Fruit fly (Drosophila melanogaster) whole organism, prepupa: ENCODE results near the gene RpL13A.

Experiments
- CG10631 ChIP-seq: fragments of 200-800 bp; sonication (Bioruptor generic); optimal IDR thresholded peaks from 2 replicates; lab custom pipeline; 2016; ENCODE audit warnings: missing biosample characterization, missing genetic modification characterization
- CG11294 ChIP-seq: fragments of 200-800 bp; sonication (Bioruptor generic); IDR thresholded peaks from 2 replicates; pipeline ENCODE4 v1.3.6; 2022; ENCODE audit warnings: missing biosample characterization, missing genetic modification characterization
- CG11762 ChIP-seq: fragments of 200-800 bp; sonication (Bioruptor generic); optimal IDR thresholded peaks from 3 replicates; lab custom pipeline; 2016; ENCODE audit warnings: missing biosample characterization, missing genetic modification characterization; ENCODE audit not compliant: insufficient read depth
- CG11902 ChIP-seq: fragments of 200-800 bp; sonication (Bioruptor generic); optimal IDR thresholded peaks from 3 replicates; lab custom pipeline; 2016; ENCODE audit warnings: missing biosample characterization, missing genetic modification characterization
- CG15336 ChIP-seq: fragments of 200-800 bp; sonication (Bioruptor generic); IDR thresholded peaks from 2 replicates; pipeline ENCODE4 v1.3.6; 2022; ENCODE audit warnings: missing biosample characterization, missing genetic modification characterization
- CG16779 ChIP-seq: fragments of 200-800 bp; sonication (Bioruptor generic); optimal IDR thresholded peaks from 3 replicates; lab custom pipeline; 2017; ENCODE audit warnings: missing biosample characterization, mild to moderate bottlenecking, missing genetic modification characterization
- CG31627 ChIP-seq: fragments of 200-800 bp; sonication (Bioruptor generic); optimal IDR thresholded peaks from 3 replicates; lab custom pipeline; 2016; ENCODE audit warnings: missing biosample characterization, missing genetic modification characterization
- CG32006 ChIP-seq: fragments of 200-800 bp; sonication (Bioruptor generic); optimal IDR thresholded peaks from 3 replicates; lab custom pipeline; 2017; ENCODE audit warnings: missing biosample characterization, mild to moderate bottlenecking, missing genetic modification characterization
- CG34406 ChIP-seq: fragments of 200-800 bp; sonication (Bioruptor generic); optimal IDR thresholded peaks from 3 replicates; lab custom pipeline; 2016; ENCODE audit warnings: missing biosample characterization, missing genetic modification characterization
- CG4318 ChIP-seq: fragments of 200-800 bp; sonication (Bioruptor generic); optimal IDR thresholded peaks from 3 replicates; lab custom pipeline; 2017; ENCODE audit warnings: missing biosample characterization, mild to moderate bottlenecking, missing genetic modification characterization
- CG6163 ChIP-seq: fragments of 200-800 bp; sonication (Bioruptor generic); IDR thresholded peaks from 3 replicates; pipeline ENCODE4 v1.3.6; 2022; ENCODE audit warnings: missing biosample characterization, missing genetic modification characterization
- CG6276 ChIP-seq: fragments of 200-800 bp; sonication (Bioruptor generic); optimal IDR thresholded peaks from 2 replicates; lab custom pipeline; 2017; ENCODE audit warnings: missing biosample characterization, mild to moderate bottlenecking, missing genetic modification characterization
- CG6792 ChIP-seq: fragments of 200-800 bp; sonication (Bioruptor generic); optimal IDR thresholded peaks from 3 replicates; lab custom pipeline; 2016; ENCODE audit warnings: missing biosample characterization, missing genetic modification characterization
- CG6808 ChIP-seq: fragments of 200-800 bp; sonication (Bioruptor generic); optimal IDR thresholded peaks from 3 replicates; lab custom pipeline; 2017; ENCODE audit warnings: missing biosample characterization, missing genetic modification characterization, mild to moderate bottlenecking, moderate library complexity, missing genetic modification reagents
- CG6854 ChIP-seq: fragments of 200-800 bp; sonication (Bioruptor generic); optimal IDR thresholded peaks from 2 replicates; lab custom pipeline; 2017; ENCODE audit warnings: missing biosample characterization, mild to moderate bottlenecking, missing genetic modification characterization
- CG7368 ChIP-seq: fragments of 200-800 bp; sonication (Bioruptor generic); optimal IDR thresholded peaks from 3 replicates; lab custom pipeline; 2016; ENCODE audit warnings: missing biosample characterization, missing genetic modification characterization
- CG8119 ChIP-seq: fragments of 200-800 bp; sonication (Bioruptor generic); IDR thresholded peaks from 3 replicates; pipeline ENCODE4 v1.3.6; 2022; ENCODE audit warnings: missing biosample characterization, missing genetic modification characterization
- CG8319 ChIP-seq: fragments of 200-800 bp; sonication (Bioruptor generic); optimal IDR thresholded peaks from 3 replicates; lab custom pipeline; 2016; ENCODE audit warnings: missing biosample characterization, missing genetic modification characterization
- CG8632 ChIP-seq: fragments of 200-800 bp; sonication (Bioruptor generic); optimal IDR thresholded peaks from 3 replicates; lab custom pipeline; 2016; ENCODE audit warnings: missing biosample characterization, missing genetic modification characterization
- CG9139 ChIP-seq: fragments of 200-800 bp; sonication (Bioruptor generic); optimal IDR thresholded peaks from 3 replicates; lab custom pipeline; 2017; ENCODE audit warnings: missing biosample characterization, mild to moderate bottlenecking, missing genetic modification characterization
- Eip75B ChIP-seq: fragments of 200-800 bp; sonication (Bioruptor generic); optimal IDR thresholded peaks from 3 replicates; lab custom pipeline; 2016; ENCODE audit warnings: missing biosample characterization, missing genetic modification characterization
- Eip78C ChIP-seq: fragments of 200-800 bp; sonication (Bioruptor generic); peaks from one replicate; lab custom pipeline; 2016; ENCODE audit warnings: missing biosample characterization, missing genetic modification characterization
- Eip93F ChIP-seq: fragments of 200-800 bp; sonication (Bioruptor generic); optimal IDR thresholded peaks from 2 replicates; lab custom pipeline; 2016; ENCODE audit warnings: missing biosample characterization, mild to moderate bottlenecking, missing genetic modification characterization
- Ets96B ChIP-seq: fragments of 200-800 bp; optimal IDR thresholded peaks from 2 replicates; lab custom pipeline; 2019; ENCODE audit warnings: missing biosample characterization, mild to moderate bottlenecking, missing genetic modification characterization, moderate library complexity
- Gug ChIP-seq: fragments of 200-800 bp; sonication (Bioruptor generic); IDR thresholded peaks from 2 replicates; pipeline ENCODE4 v1.3.6; 2022; ENCODE audit warnings: missing biosample characterization, missing genetic modification characterization
- Hr38 ChIP-seq: sonication (Bioruptor generic); optimal IDR thresholded peaks from 2 replicates; lab custom pipeline; 2016; ENCODE audit warnings: missing biosample characterization, missing genetic modification characterization
- Hr39 ChIP-seq: fragments of 200-800 bp; sonication (Bioruptor generic); optimal IDR thresholded peaks from 2 replicates; lab custom pipeline; 2016; ENCODE audit warnings: missing biosample characterization, missing genetic modification characterization
- Lpt ChIP-seq: fragments of 200-800 bp; sonication (Bioruptor generic); optimal IDR thresholded peaks from 3 replicates; lab custom pipeline; 2016; ENCODE audit warnings: missing biosample characterization, missing genetic modification characterization
- Met ChIP-seq: fragments of 200-800 bp; sonication (Bioruptor generic); optimal IDR thresholded peaks from 3 replicates; lab custom pipeline; 2016; ENCODE audit warnings: missing biosample characterization, missing genetic modification characterization
- OdsH ChIP-seq: fragments of 200-800 bp; sonication (Bioruptor generic); optimal IDR thresholded peaks from 3 replicates; lab custom pipeline; 2016; ENCODE audit warnings: missing biosample characterization, missing genetic modification characterization
- Smox ChIP-seq: fragments of 200-800 bp; sonication (Bioruptor generic); optimal IDR thresholded peaks from 3 replicates; lab custom pipeline; 2016; ENCODE audit warnings: missing biosample characterization, missing genetic modification characterization
- Sox102F ChIP-seq: fragments of 200-800 bp; sonication (Bioruptor generic); optimal IDR thresholded peaks from 2 replicates; lab custom pipeline; 2016; ENCODE audit warnings: missing biosample characterization, mild to moderate bottlenecking, missing genetic modification characterization
- Sox14 ChIP-seq: fragments of 200-800 bp; sonication (Bioruptor generic); optimal IDR thresholded peaks from 3 replicates; lab custom pipeline; 2016; ENCODE audit warnings: missing biosample characterization, missing genetic modification characterization
- acj6 ChIP-seq: fragments of 200-800 bp; sonication (Bioruptor generic); optimal IDR thresholded peaks from 3 replicates; lab custom pipeline; 2016; ENCODE audit warnings: missing biosample characterization, missing genetic modification characterization
- esn ChIP-seq: fragments of 200-800 bp; sonication (Bioruptor generic); optimal IDR thresholded peaks from 2 replicates; lab custom pipeline; 2016; ENCODE audit warnings: missing biosample characterization, mild to moderate bottlenecking, missing genetic modification characterization, moderate library complexity
- fd85E ChIP-seq: fragments of 200-800 bp; sonication (Bioruptor generic); optimal IDR thresholded peaks from 3 replicates; lab custom pipeline; 2016; ENCODE audit warnings: missing biosample characterization, missing genetic modification characterization
- fkh ChIP-seq: fragments of 200-800 bp; sonication (Bioruptor generic); optimal IDR thresholded peaks from 3 replicates; lab custom pipeline; 2017; ENCODE audit warnings: missing biosample characterization, mild to moderate bottlenecking, missing genetic modification characterization, moderate library complexity
- lz ChIP-seq: fragments of 200-800 bp; sonication (Bioruptor generic); optimal IDR thresholded peaks from 3 replicates; lab custom pipeline; 2016; ENCODE audit warnings: missing biosample characterization, missing genetic modification characterization
- net ChIP-seq: fragments of 200-800 bp; sonication (Bioruptor generic); optimal IDR thresholded peaks from 3 replicates; lab custom pipeline; 2016; ENCODE audit warnings: missing biosample characterization, missing genetic modification characterization
- pdm3 ChIP-seq: fragments of 200-800 bp; sonication (Bioruptor generic); optimal IDR thresholded peaks from 3 replicates; lab custom pipeline; 2016; ENCODE audit warnings: missing biosample characterization, missing genetic modification characterization
- salr ChIP-seq, 2 experiments: fragments of 200-800 bp; sonication (Bioruptor generic); optimal IDR thresholded peaks; 3 replicates each; lab custom pipeline; 2016 to 2018; ENCODE audit warnings: missing biosample characterization in 2 of 2, missing genetic modification characterization in 2 of 2, mild to moderate bottlenecking in 1 of 2
- spab ChIP-seq: fragments of 200-800 bp; sonication (Bioruptor generic); optimal IDR thresholded peaks from 2 replicates; lab custom pipeline; 2017; ENCODE audit warnings: missing biosample characterization, mild to moderate bottlenecking, missing genetic modification characterization, missing genetic modification reagents
- ss ChIP-seq, 2 experiments: fragments of 200-800 bp; sonication (Bioruptor generic); optimal IDR thresholded peaks; 2 replicates in 1 of 2; 3 replicates in 1 of 2; lab custom pipeline; 2017 to 2018; ENCODE audit warnings: mild to moderate bottlenecking in 2 of 2, missing biosample characterization in 2 of 2, missing genetic modification characterization in 2 of 2, moderate library complexity in 1 of 2
- svp ChIP-seq: fragments of 200-800 bp; sonication (Bioruptor generic); peaks from one replicate; lab custom pipeline; 2016; ENCODE audit warnings: missing biosample characterization, missing genetic modification characterization
- topi ChIP-seq: fragments of 200-800 bp; sonication (Bioruptor generic); optimal IDR thresholded peaks from 3 replicates; lab custom pipeline; 2016; ENCODE audit warnings: missing biosample characterization, missing genetic modification characterization
- vri ChIP-seq: fragments of 200-800 bp; sonication (Bioruptor generic); optimal IDR thresholded peaks from 3 replicates; lab custom pipeline; 2016; ENCODE audit warnings: missing biosample characterization, mild to moderate bottlenecking, missing genetic modification characterization

Gene RpL13A

dm6 chr3R:5611733-5612132 lies 12.5 kb upstream of the RpL13A start:
- no peak for TF ChIP-seq Hr39
- peak; percentile 6 for TF ChIP-seq topi (GFP tag; lab: Kevin White, UChicago)

dm6 chr3R:5612372-5613113 lies 11.7 kb upstream of the RpL13A start, which contains the start of gene Rga:
Gene Rga, minus strand, starts transcription at chr3R:5613112.
- peak; percentile 33 to 38 for TF ChIP-seq ss (GFP tag; optimal IDR thresholded peaks at IDR 0.05; lab: Kevin White, UChicago)
- peak; percentile 28 for TF ChIP-seq fd85E
- TF ChIP-seq vri, result peak; percentile 31
- no peak for TF ChIP-seq lz (GFP tag; lab: Kevin White, UChicago)
- no peak for TF ChIP-seq acj6 (GFP tag; lab: Kevin White, UChicago)
- TF ChIP-seq Sox14 (GFP tag; lab: Kevin White, UChicago), result peak; percentile 67
- peak; percentile 22 for TF ChIP-seq CG6854
- TF ChIP-seq Eip78C (GFP tag; lab: Kevin White, UChicago), result peak; percentile 48
- TF ChIP-seq svp, result peak; percentile 86
- TF ChIP-seq CG9139 (GFP tag; lab: Kevin White, UChicago), result peak; percentile 54
- TF ChIP-seq CG16779 (tag; lab: Kevin White, UChicago), result no peak

- TF ChIP-seq CG32006 (no peak), Ets96B (tag; lab: Kevin White, UChicago) (no peak), topi (GFP tag; lab: Kevin White, UChicago) (no peak), CG6854 (no peak), CG6808 (no peak), fkh (GFP tag; lab: Kevin White, UChicago) (peak; percentile 86), CG6163 (GFP tag; lab: Robert Waterston, UW) (no peak), spab (GFP tag; lab: Kevin White, UChicago) (no peak), Lpt (GFP tag; lab: Kevin White, UChicago) (no peak), CG10631 (GFP tag; lab: Kevin White, UChicago) (no peak), svp (peak; percentile 65), CG7368 (GFP tag; lab: Kevin White, UChicago) (no peak), CG8319 (GFP tag; lab: Kevin White, UChicago) (no peak), CG4318 (GFP tag; lab: Kevin White, UChicago) (no peak), CG6276 (GFP tag; lab: Kevin White, UChicago) (no peak), salr (GFP tag; optimal IDR thresholded peaks at IDR 0.05; lab: Kevin White, UChicago) (no peak), CG34406 (GFP tag; lab: Kevin White, UChicago) (no peak), lz (GFP tag; lab: Kevin White, UChicago) (peak; percentile 29), fd85E (no peak), Hr38 (GFP tag; lab: Kevin White, UChicago) (no peak), pdm3 (GFP tag; lab: Kevin White, UChicago) (no peak), OdsH (GFP tag; lab: Kevin White, UChicago) (no peak), CG8119 (GFP tag; lab: Robert Waterston, UW) (no peak), Sox102F (GFP tag; lab: Kevin White, UChicago) (no peak), esn (GFP tag; lab: Kevin White, UChicago) (peak; percentile 46), CG31627 (GFP tag; lab: Kevin White, UChicago) (peak; percentile 32), Smox (no peak), CG16779 (tag; lab: Kevin White, UChicago) (no peak), Eip75B (peak; percentile 26), vri (no peak), CG9139 (GFP tag; lab: Kevin White, UChicago) (no peak), Eip93F (GFP tag; lab: Kevin White, UChicago) (no peak), CG11294 (GFP tag; lab: Robert Waterston, UW) (no peak), CG15336 (GFP tag; lab: Robert Waterston, UW) (no peak), CG6792 (GFP tag; lab: Kevin White, UChicago) (no peak), Eip78C (GFP tag; lab: Kevin White, UChicago) (no peak), Gug (no peak), ss (GFP tag; optimal IDR thresholded peaks at IDR 0.05; lab: Kevin White, UChicago) (no peak), net (no peak), Sox14 (GFP tag; lab: Kevin White, UChicago) (peak; percentile 55), CG11902 (no peak), CG8632 (GFP tag; lab: Kevin White, UChicago) (no peak), CG11762 (GFP tag; lab: Kevin White, UChicago) (no peak), Met (GFP tag; lab: Kevin White, UChicago) (peak; percentile 17)
These were observed 11.2 kb upstream of the RpL13A start, which contains the start of gene Atu for dm6 chr3R:5613114-5613443. Gene Atu, plus strand, starts transcription at chr3R:5613358.
